Worm (Caenorhabditis elegans): ENCODE measurements around the gene nhr-37.

DNA sequence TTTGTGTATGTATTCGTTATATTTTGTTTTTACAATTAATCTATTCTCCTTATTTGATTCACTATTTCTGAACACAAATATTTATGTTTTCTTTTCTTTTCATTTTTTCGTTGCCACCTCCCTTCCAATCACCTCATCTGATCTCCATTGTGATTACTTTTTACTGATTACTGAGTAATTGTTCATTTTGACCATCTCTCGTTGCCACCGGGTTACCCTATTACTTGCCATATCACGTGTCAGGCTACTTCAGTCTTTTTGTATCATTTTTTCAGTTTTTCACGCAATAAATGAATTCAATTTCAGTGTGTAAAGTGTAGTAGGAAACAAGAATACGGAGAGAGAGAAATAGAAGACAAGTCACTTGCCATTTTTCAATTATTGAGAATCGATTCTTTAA lies 30.1 kb downstream of the nhr-37 start, which contains the start of gene T10H9.8:
- TF ChIP-seq nhr-237 (tag; optimal IDR thresholded peaks at IDR 0.05), result no peak
- no peak for TF ChIP-seq dpl-1 (GFP tag; optimal IDR thresholded peaks at IDR 0.05)
- no peak for TF ChIP-seq nhr-11 (tag; optimal IDR thresholded peaks at IDR 0.05)
- TF ChIP-seq unc-86 (tag; optimal IDR thresholded peaks at IDR 0.05), result no peak
- no peak for TF ChIP-seq pqm-1 (tag; optimal IDR thresholded peaks at IDR 0.05)
- no peak for TF ChIP-seq nhr-28 (tag; optimal IDR thresholded peaks at IDR 0.05)

Measured in whole organism, L1 larva.